Worm (Caenorhabditis elegans) whole organism, L4/young adult: ENCODE results near the gene sma-5.

Source experiments
- W03F9.2 ChIP-seq: fragments of 150-350 bp; optimal IDR thresholded peaks from 2 replicates; lab custom pipeline; 2014; ENCODE audit warnings: missing biosample characterization, missing genetic modification characterization
- dao-5 ChIP-seq: sonication (generic microtip); optimal IDR thresholded peaks from 2 replicates; lab custom pipeline; 2016; ENCODE audit warnings: missing genotype, missing genetic modification characterization, moderate library complexity, missing compliant biosample characterization
- him-1 ChIP-seq: sonication (generic microtip); optimal IDR thresholded peaks from 2 replicates; lab custom pipeline; 2016; ENCODE audit warnings: missing genotype, missing genetic modification reagents, missing genetic modification characterization, missing compliant biosample characterization

The sma-5 gene

DNA sequence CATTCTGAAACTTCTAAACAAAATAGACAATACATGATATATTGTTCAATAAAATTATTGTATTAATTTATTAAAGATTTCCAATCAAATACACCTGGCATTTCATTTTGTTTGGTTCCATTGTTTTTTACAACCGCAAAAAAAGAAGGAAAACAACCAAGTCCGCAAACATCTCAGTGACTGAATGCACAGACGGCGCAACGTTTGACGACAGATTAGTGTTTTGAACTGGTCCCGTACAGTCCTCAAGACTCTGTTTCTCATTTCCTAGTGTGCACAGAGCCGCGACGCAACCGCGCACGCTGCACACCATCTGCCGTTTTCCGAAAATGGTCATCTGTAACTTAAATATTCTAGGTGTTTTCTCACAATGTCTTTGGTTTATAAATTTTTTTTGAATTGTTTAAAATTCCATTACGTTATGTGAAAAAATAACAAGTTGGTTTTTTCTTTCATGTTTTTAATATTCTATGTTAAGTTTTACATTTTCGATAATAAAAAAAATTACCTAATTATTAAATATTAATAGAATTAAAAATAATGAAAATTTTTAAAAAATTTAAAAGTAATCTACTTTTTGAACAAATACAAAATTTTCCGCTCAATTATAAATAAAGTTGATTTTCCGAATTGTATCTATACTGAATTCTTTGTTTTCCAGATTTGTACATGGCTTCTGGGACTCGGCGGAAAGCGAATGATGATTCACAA, 57.0 kb downstream of the sma-5 start, which contains the start of gene lsd-1:
Gene lsd-1, plus strand, starts transcription at position 661 of the 711 bp plus-strand sequence.
- TF ChIP-seq W03F9.2 (tag; lab: Kevin White, UChicago) (no peak), him-1 (no peak), dao-5 (tag; lab: Kevin White, UChicago) (no peak)
